Fruit fly (Drosophila melanogaster) whole organism, prepupa: Measurements from ENCODE around the gene Hmt4-20.

Experiments used
- CG31627 ChIP-seq: fragments of 200-800 bp; sonication (Bioruptor generic); optimal IDR thresholded peaks from 3 replicates; lab custom pipeline; 2016; ENCODE audit warnings: missing biosample characterization, missing genetic modification characterization
- CG4318 ChIP-seq: fragments of 200-800 bp; sonication (Bioruptor generic); optimal IDR thresholded peaks from 3 replicates; lab custom pipeline; 2017; ENCODE audit warnings: missing biosample characterization, mild to moderate bottlenecking, missing genetic modification characterization
- CG6276 ChIP-seq: fragments of 200-800 bp; sonication (Bioruptor generic); optimal IDR thresholded peaks from 2 replicates; lab custom pipeline; 2017; ENCODE audit warnings: missing biosample characterization, mild to moderate bottlenecking, missing genetic modification characterization
- Ets21C ChIP-seq: fragments of 200-800 bp; sonication (Bioruptor generic); optimal IDR thresholded peaks from 3 replicates; lab custom pipeline; 2016; ENCODE audit warnings: missing biosample characterization, missing genetic modification characterization
- Ets96B ChIP-seq: fragments of 200-800 bp; optimal IDR thresholded peaks from 2 replicates; lab custom pipeline; 2019; ENCODE audit warnings: missing biosample characterization, mild to moderate bottlenecking, missing genetic modification characterization, moderate library complexity
- Lpt ChIP-seq: fragments of 200-800 bp; sonication (Bioruptor generic); optimal IDR thresholded peaks from 3 replicates; lab custom pipeline; 2016; ENCODE audit warnings: missing biosample characterization, missing genetic modification characterization
- achi ChIP-seq: fragments of 200-800 bp; sonication (Bioruptor generic); optimal IDR thresholded peaks from 3 replicates; lab custom pipeline; 2016; ENCODE audit warnings: missing biosample characterization, missing genetic modification characterization
- esn ChIP-seq: fragments of 200-800 bp; sonication (Bioruptor generic); optimal IDR thresholded peaks from 2 replicates; lab custom pipeline; 2016; ENCODE audit warnings: missing biosample characterization, mild to moderate bottlenecking, missing genetic modification characterization, moderate library complexity
- fd59A ChIP-seq: fragments of 200-800 bp; sonication (Bioruptor generic); optimal IDR thresholded peaks from 2 replicates; lab custom pipeline; 2017; ENCODE audit warnings: missing biosample characterization, mild to moderate bottlenecking, missing genetic modification characterization, missing genetic modification reagents
- net ChIP-seq: fragments of 200-800 bp; sonication (Bioruptor generic); optimal IDR thresholded peaks from 3 replicates; lab custom pipeline; 2016; ENCODE audit warnings: missing biosample characterization, missing genetic modification characterization
- spab ChIP-seq: fragments of 200-800 bp; sonication (Bioruptor generic); optimal IDR thresholded peaks from 2 replicates; lab custom pipeline; 2017; ENCODE audit warnings: missing biosample characterization, mild to moderate bottlenecking, missing genetic modification characterization, missing genetic modification reagents

- no peak for TF ChIP-seq Ets21C (GFP tag; lab: Kevin White, UChicago)
- no peak for TF ChIP-seq achi (GFP tag; lab: Kevin White, UChicago)
- TF ChIP-seq Ets96B (tag; lab: Kevin White, UChicago), result no peak
- no peak for TF ChIP-seq CG6276 (GFP tag; lab: Kevin White, UChicago)
- TF ChIP-seq Lpt (GFP tag; lab: Kevin White, UChicago), result no peak
- TF ChIP-seq CG31627 (GFP tag; lab: Kevin White, UChicago), result no peak
- TF ChIP-seq fd59A (GFP tag; lab: Kevin White, UChicago), result no peak
- TF ChIP-seq CG4318 (GFP tag; lab: Kevin White, UChicago), result no peak
- no peak for TF ChIP-seq net
- TF ChIP-seq esn (GFP tag; lab: Kevin White, UChicago), result no peak
- TF ChIP-seq spab, result no peak
Observed at dm6 chrX:655492-656379, at the start of gene Hmt4-20, which contains the start of gene SkpA.
